Worm (Caenorhabditis elegans): ENCODE measurements around the gene C07B5.4.

DNA sequence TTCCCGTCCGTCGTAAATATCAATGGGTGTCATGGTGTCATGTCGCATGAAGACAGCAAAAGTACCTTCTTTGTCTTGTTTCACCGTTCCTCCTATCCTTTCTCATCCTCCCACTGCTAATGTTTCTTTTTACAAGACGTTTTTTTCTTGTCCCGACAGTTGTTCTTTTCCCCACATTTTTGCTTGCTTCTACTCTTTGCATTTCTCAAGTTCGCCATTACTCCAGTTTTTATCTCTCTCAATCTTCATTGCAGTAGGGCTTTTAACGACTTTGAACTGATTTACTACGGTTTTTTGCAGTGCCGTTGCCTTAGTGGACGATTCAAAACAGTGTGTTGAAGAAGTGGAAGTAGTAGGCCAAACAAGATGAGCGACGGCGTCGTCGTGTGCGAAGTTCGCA lies at the start of gene C07B5.4:
- TF ChIP-seq W03F9.2 (tag; optimal IDR thresholded peaks at IDR 0.05) = no peak
- TF ChIP-seq him-1 (tag; optimal IDR thresholded peaks at IDR 0.05) = no peak
- no peak for TF ChIP-seq dao-5 (tag; optimal IDR thresholded peaks at IDR 0.05)

Measured in whole organism, L4/young adult.